Fruit fly (Drosophila melanogaster) whole organism, larva: ENCODE data around the gene CG4820.

Source experiments
- noc ChIP-seq: fragments of 200-800 bp; sonication (Bioruptor generic); optimal IDR thresholded peaks from 3 replicates; lab custom pipeline; 2019; ENCODE audit warnings: missing biosample characterization, mild to moderate bottlenecking, missing genetic modification characterization, moderate library complexity

CG4820 gene

dm6 chr3R:11200042-11200884, 16.1 kb upstream of the CG4820 start:
- no peak for TF ChIP-seq noc

- peak; percentile 94 for TF ChIP-seq noc
Measured at dm6 chr3R:11200885-11201421, 15.4 kb upstream of the CG4820 start.

- TF ChIP-seq noc, result no peak
Measured at dm6 chr3R:11208766-11209331, 7.5 kb upstream of the CG4820 start.

dm6 chr3R:11209801-11210402, 6.4 kb upstream of the CG4820 start, which contains the start of the genes SdhC and Tctp:
TSS of gene SdhC (minus strand) at chr3R:11209849.
TSS of gene Tctp (plus strand) at chr3R:11210247.
- TF ChIP-seq noc, result peak; percentile 63

dm6 chr3R:11211291-11212061, 4.9 kb upstream of the CG4820 start:
- peak; percentile 68 for TF ChIP-seq noc

- TF ChIP-seq noc, result peak; percentile 85
Measured at dm6 chr3R:11214449-11214950, 1.8 kb upstream of the CG4820 start, which contains the start of gene ZnT86D. TSS of gene ZnT86D (minus strand) at chr3R:11214539.

dm6 chr3R:11219883-11220282, 3.5 kb downstream of the CG4820 start, which contains the start of gene CG6689:
TSS of gene CG6689 (minus strand) at chr3R:11220064.
- no peak for TF ChIP-seq noc

- peak; percentile 55 for TF ChIP-seq noc
Measured at dm6 chr3R:11221437-11222230, 5.3 kb downstream of the CG4820 start, which contains the start of the genes CG6693 and RpL3. TSS of gene CG6693 (minus strand) at chr3R:11221639. TSS of gene RpL3 (plus strand) at chr3R:11221894.

dm6 chr3R:11222587-11222986, 6.3 kb downstream of the CG4820 start:
- no peak for TF ChIP-seq noc

dm6 chr3R:11224478-11224877, 8.1 kb downstream of the CG4820 start:
- no peak for TF ChIP-seq noc

- no peak for TF ChIP-seq noc
Measured at dm6 chr3R:11225220-11225619, 8.9 kb downstream of the CG4820 start, which contains the start of gene scpr-C. TSS of gene scpr-C (plus strand) at chr3R:11225520.

dm6 chr3R:11226496-11226895, 10.2 kb downstream of the CG4820 start, which contains the start of gene CG17726:
TSS of gene CG17726 (plus strand) at chr3R:11226762.
- peak; percentile 95 for TF ChIP-seq noc

dm6 chr3R:11230392-11230791, 14.1 kb downstream of the CG4820 start, which contains the start of gene GCC88:
TSS of gene GCC88 (minus strand) at chr3R:11230600.
- TF ChIP-seq noc, result no peak

dm6 chr3R:11231037-11231436, 14.7 kb downstream of the CG4820 start:
- TF ChIP-seq noc, result no peak

- no peak for TF ChIP-seq noc
Measured at dm6 chr3R:11231705-11232261, 15.4 kb downstream of the CG4820 start, which contains the start of the genes CG17187 and Dph3. TSS of gene CG17187 (minus strand) at chr3R:11231879. TSS of gene Dph3 (plus strand) at chr3R:11231912.
